Fruit fly (Drosophila melanogaster) whole organism, wandering third instar larva: ENCODE measurements around the gene Prosbeta3.

ENCODE experiments used
- CG9705 ChIP-seq: fragments of 200-800 bp; sonication (Bioruptor generic); optimal IDR thresholded peaks from 2 replicates; lab custom pipeline; 2018; ENCODE audit warnings: missing biosample characterization, mild to moderate bottlenecking, missing genetic modification characterization
- Hr83 ChIP-seq: fragments of 200-300 bp; sonication (Bioruptor generic); optimal IDR thresholded peaks from 2 replicates; lab custom pipeline; 2016; ENCODE audit warnings: missing biosample characterization, mild to moderate bottlenecking, missing genetic modification characterization, moderate library complexity; ENCODE audit not compliant: poor library complexity, severe bottlenecking
- Myc ChIP-seq: fragments of >200 bp; optimal IDR thresholded peaks from 2 replicates; lab custom pipeline; 2017
- brk ChIP-seq: fragments of 200-800 bp; sonication (Bioruptor generic); optimal IDR thresholded peaks from 2 replicates; lab custom pipeline; 2016; ENCODE audit warnings: missing biosample characterization, mild to moderate bottlenecking, missing genetic modification characterization
- ey ChIP-seq: fragments of 200-800 bp; sonication (Bioruptor generic); optimal IDR thresholded peaks from 2 replicates; lab custom pipeline; 2016; ENCODE audit warnings: missing biosample characterization, missing genetic modification characterization
- fru ChIP-seq: fragments of 200-800 bp; sonication (Bioruptor generic); optimal IDR thresholded peaks from 3 replicates; lab custom pipeline; 2016; ENCODE audit warnings: missing biosample characterization, mild to moderate bottlenecking, missing genetic modification characterization
- sage ChIP-seq: fragments of 200-800 bp; sonication (Bioruptor generic); optimal IDR thresholded peaks from 2 replicates; lab custom pipeline; 2016; ENCODE audit warnings: missing biosample characterization, mild to moderate bottlenecking, missing genetic modification characterization
- usp ChIP-seq: fragments of >200 bp; optimal IDR thresholded peaks from 2 replicates; lab custom pipeline; 2017; ENCODE audit warnings: missing biosample characterization, missing genetic modification characterization

DNA sequence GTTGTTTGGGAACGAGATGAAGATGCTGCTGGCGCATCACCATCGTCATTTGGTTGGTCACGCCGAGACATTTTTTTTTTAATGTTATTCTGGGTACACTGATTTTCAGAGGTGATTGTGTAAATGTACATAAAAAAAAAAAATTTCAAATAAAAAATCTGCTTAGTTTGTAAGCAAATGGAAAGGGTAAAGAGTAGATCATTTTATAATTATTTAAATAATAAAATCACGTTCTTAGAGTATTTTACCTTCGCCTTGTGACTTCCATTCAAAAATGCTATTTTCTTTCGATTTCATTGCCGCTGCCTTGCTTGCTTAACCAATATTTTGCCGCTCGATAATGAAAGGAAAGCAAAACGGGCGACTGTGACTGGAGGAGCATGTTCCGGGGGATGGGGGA is 27.3 kb downstream of the Prosbeta3 start:
- TF ChIP-seq CG9705 (no peak), usp (GFP tag; lab: Kevin White, UChicago) (no peak), brk (GFP tag; lab: Kevin White, UChicago) (peak; percentile 57), sage (GFP tag; lab: Kevin White, UChicago) (peak; percentile 52), Myc (lab: Kevin White, UChicago) (no peak), Hr83 (no peak), fru (GFP tag; lab: Kevin White, UChicago) (peak; percentile 73), ey (peak; percentile 58)
